Worm (Caenorhabditis elegans) whole organism, young adult: ENCODE measurements around the gene T10C6.7.

Source experiments
- B0261.1 ChIP-seq: sonication (generic microtip); optimal IDR thresholded peaks from 2 replicates; lab custom pipeline; 2016; ENCODE audit warnings: mild to moderate bottlenecking, missing genetic modification characterization, moderate library complexity, missing compliant biosample characterization
- B0336.3 ChIP-seq: fragments of 200-800 bp; sonication (Bioruptor generic); IDR thresholded peaks from 2 replicates; pipeline ENCODE4 v1.3.6; 2022; ENCODE audit warnings: missing genetic modification characterization, missing compliant biosample characterization
- F55B11.4 ChIP-seq: sonication (generic microtip); optimal IDR thresholded peaks from 2 replicates; lab custom pipeline; 2016; ENCODE audit warnings: missing compliant biosample characterization, missing genetic modification characterization, borderline replicate concordance; ENCODE audit not compliant: insufficient read depth
- T26A5.8 ChIP-seq: sonication (generic microtip); optimal IDR thresholded peaks from 2 replicates; lab custom pipeline; 2016; ENCODE audit warnings: missing genetic modification characterization, missing compliant biosample characterization
- Y53F4B.3 ChIP-seq: fragments of 200-800 bp; sonication (Bioruptor generic); IDR thresholded peaks from 2 replicates; pipeline ENCODE4 v1.3.6; 2022; ENCODE audit warnings: missing genetic modification reagents, missing genetic modification characterization, missing compliant biosample characterization
- Y79H2A.3 ChIP-seq: fragments of 200-800 bp; sonication (Bioruptor generic); conservative IDR thresholded peaks from 2 replicates; pipeline ENCODE4 v1.3.6; 2022; ENCODE audit warnings: missing genetic modification reagents, missing genetic modification characterization, missing compliant biosample characterization
- akir-1 ChIP-seq: fragments of 200-800 bp; sonication (Bioruptor generic); optimal IDR thresholded peaks from 2 replicates; lab custom pipeline; 2018; ENCODE audit warnings: mild to moderate bottlenecking, missing genetic modification characterization, moderate library complexity, missing compliant biosample characterization
- aptf-2 ChIP-seq: fragments of 200-800 bp; sonication (Bioruptor generic); conservative IDR thresholded peaks from 2 replicates; pipeline ENCODE4 v1.3.6; 2022; ENCODE audit warnings: missing genetic modification reagents, missing genetic modification characterization, missing compliant biosample characterization
- attf-3 ChIP-seq: fragments of 200-800 bp; sonication (Bioruptor generic); conservative IDR thresholded peaks from 2 replicates; pipeline ENCODE4 v1.3.6; 2022; ENCODE audit warnings: missing genetic modification reagents, missing genetic modification characterization, missing compliant biosample characterization
- attf-5 ChIP-seq: fragments of 200-800 bp; sonication (Bioruptor generic); optimal IDR thresholded peaks from 2 replicates; lab custom pipeline; 2018; ENCODE audit warnings: mild to moderate bottlenecking, missing genetic modification characterization, missing compliant biosample characterization
- ccch-3 ChIP-seq: fragments of 200-800 bp; sonication (Bioruptor generic); optimal IDR thresholded peaks from 2 replicates; lab custom pipeline; 2018; ENCODE audit warnings: mild to moderate bottlenecking, missing genetic modification characterization, missing compliant biosample characterization
- ceh-58 ChIP-seq: fragments of 200-800 bp; sonication (Bioruptor generic); IDR thresholded peaks from 2 replicates; pipeline ENCODE4 v1.3.6; 2022; ENCODE audit warnings: missing genetic modification characterization, missing compliant biosample characterization
- ceh-79 ChIP-seq: sonication (generic microtip); optimal IDR thresholded peaks from 2 replicates; lab custom pipeline; 2017; ENCODE audit warnings: mild to moderate bottlenecking, missing genetic modification characterization, missing compliant biosample characterization
- chd-7 ChIP-seq: sonication (generic microtip); optimal IDR thresholded peaks from 2 replicates; lab custom pipeline; 2016; ENCODE audit warnings: mild to moderate bottlenecking, missing genetic modification characterization, moderate library complexity, missing compliant biosample characterization
- ets-4 ChIP-seq: fragments of 200-800 bp; sonication (Bioruptor generic); optimal IDR thresholded peaks from 2 replicates; lab custom pipeline; 2018; ENCODE audit warnings: mild to moderate bottlenecking, missing genetic modification characterization, missing compliant biosample characterization
- fkh-3 ChIP-seq: sonication (generic microtip); optimal IDR thresholded peaks from 2 replicates; lab custom pipeline; 2016; ENCODE audit warnings: mild to moderate bottlenecking, missing genetic modification characterization, missing compliant biosample characterization
- gei-17 ChIP-seq: fragments of 200-800 bp; sonication (Bioruptor generic); optimal IDR thresholded peaks from 2 replicates; lab custom pipeline; 2018; ENCODE audit warnings: mild to moderate bottlenecking, missing genetic modification characterization, missing compliant biosample characterization
- hlh-12 ChIP-seq: sonication (generic microtip); optimal IDR thresholded peaks from 2 replicates; lab custom pipeline; 2016; ENCODE audit warnings: missing genetic modification characterization, missing compliant biosample characterization
- lin-26 ChIP-seq: fragments of 200-800 bp; sonication (Bioruptor generic); IDR thresholded peaks from 2 replicates; pipeline ENCODE4 v1.3.6; 2022; ENCODE audit warnings: missing genetic modification reagents, missing genetic modification characterization, missing compliant biosample characterization
- lin-35 ChIP-seq, 3 experiments: fragments of 150-350 bp in 2 of 3; sonication (generic microtip) in 1 of 3; optimal IDR thresholded peaks; 2 replicates each; lab custom pipeline; 2014 to 2018; ENCODE audit warnings: missing biosample characterization in 3 of 3, missing genetic modification characterization in 3 of 3, missing genetic modification reagents in 3 of 3
- lsy-27 ChIP-seq: sonication (generic microtip); optimal IDR thresholded peaks from 2 replicates; lab custom pipeline; 2017; ENCODE audit warnings: missing genetic modification characterization, mild to moderate bottlenecking, missing compliant biosample characterization, antibody characterized with exemption, missing genotype, borderline replicate concordance; ENCODE audit not compliant: insufficient read depth
- madf-10 ChIP-seq: sonication (generic microtip); optimal IDR thresholded peaks from 2 replicates; lab custom pipeline; 2016; ENCODE audit warnings: mild to moderate bottlenecking, missing genetic modification characterization, missing compliant biosample characterization
- madf-6 ChIP-seq: fragments of 200-800 bp; sonication (Bioruptor generic); IDR thresholded peaks from 2 replicates; pipeline ENCODE4 v1.3.6; 2022; ENCODE audit warnings: missing genetic modification reagents, missing genetic modification characterization, missing compliant biosample characterization
- madf-8 ChIP-seq: fragments of 200-800 bp; sonication (Bioruptor generic); conservative IDR thresholded peaks from 2 replicates; pipeline ENCODE4 v1.3.6; 2022; ENCODE audit warnings: missing genetic modification reagents, missing genetic modification characterization, missing compliant biosample characterization
- mes-4 ChIP-seq: sonication (generic microtip); optimal IDR thresholded peaks from 2 replicates; lab custom pipeline; 2016; ENCODE audit warnings: missing genotype, missing genetic modification characterization, missing compliant biosample characterization
- nfya-2 ChIP-seq: fragments of 200-800 bp; sonication (Bioruptor generic); IDR thresholded peaks from 2 replicates; pipeline ENCODE4 v1.3.6; 2022; ENCODE audit warnings: missing genetic modification reagents, missing genetic modification characterization, missing compliant biosample characterization
- nhr-80 ChIP-seq: sonication (generic microtip); optimal IDR thresholded peaks from 2 replicates; lab custom pipeline; 2016; ENCODE audit warnings: missing genetic modification characterization, missing compliant biosample characterization
- snpc-1.1 ChIP-seq: sonication (generic microtip); optimal IDR thresholded peaks from 2 replicates; lab custom pipeline; 2017; ENCODE audit warnings: missing genetic modification characterization, mild to moderate bottlenecking, missing compliant biosample characterization, antibody characterized with exemption, moderate library complexity, missing genotype, missing genetic modification reagents; ENCODE audit not compliant: insufficient read depth
- snpc-1.3 ChIP-seq: sonication (generic microtip); optimal IDR thresholded peaks from 2 replicates; lab custom pipeline; 2017; ENCODE audit warnings: missing genetic modification characterization, mild to moderate bottlenecking, missing compliant biosample characterization, antibody characterized with exemption, moderate library complexity, missing genotype, missing genetic modification reagents; ENCODE audit not compliant: insufficient read depth
- tbp1 ChIP-seq: fragments of 200-800 bp; sonication (Bioruptor generic); optimal IDR thresholded peaks from 2 replicates; lab custom pipeline; 2018; ENCODE audit warnings: mild to moderate bottlenecking, missing genetic modification characterization, missing compliant biosample characterization
- unc-62 ChIP-seq: fragments of 150-350 bp; optimal IDR thresholded peaks from 2 replicates; lab custom pipeline; 2014; ENCODE audit warnings: missing biosample characterization, missing genetic modification reagents, missing genetic modification characterization
- zfh-2 ChIP-seq: fragments of 200-800 bp; sonication (Bioruptor generic); conservative IDR thresholded peaks from 2 replicates; pipeline ENCODE4 v1.3.6; 2022; ENCODE audit warnings: missing genetic modification reagents, missing genetic modification characterization, missing compliant biosample characterization
- zim-3 ChIP-seq: sonication (generic microtip); optimal IDR thresholded peaks from 2 replicates; lab custom pipeline; 2017; ENCODE audit warnings: mild to moderate bottlenecking, missing genetic modification characterization, moderate library complexity, missing compliant biosample characterization
- ztf-18 ChIP-seq: sonication (generic microtip); optimal IDR thresholded peaks from 2 replicates; lab custom pipeline; 2016; ENCODE audit warnings: missing genotype, mild to moderate bottlenecking, missing genetic modification characterization, missing compliant biosample characterization
- ztf-22 ChIP-seq: fragments of 200-800 bp; sonication (Bioruptor generic); optimal IDR thresholded peaks from 2 replicates; lab custom pipeline; 2018; ENCODE audit warnings: mild to moderate bottlenecking, missing genetic modification characterization, moderate library complexity, missing compliant biosample characterization
- ztf-28 ChIP-seq: fragments of 200-800 bp; sonication (Bioruptor generic); IDR thresholded peaks from 2 replicates; pipeline ENCODE4 v1.3.6; 2022; ENCODE audit warnings: missing genetic modification reagents, missing genetic modification characterization, missing compliant biosample characterization
- ztf-3 ChIP-seq: fragments of 200-800 bp; sonication (Bioruptor generic); optimal IDR thresholded peaks from 2 replicates; lab custom pipeline; 2018; ENCODE audit warnings: mild to moderate bottlenecking, missing genetic modification characterization, missing compliant biosample characterization

Gene T10C6.7

ce11 chrV:16031571-16031970, at the start of gene T10C6.7 (continued):
- TF ChIP-seq fkh-3 (no peak), tbp1 (no peak), lin-26 (GFP tag; lab: Robert Waterston, UW) (no peak), snpc-1.3 (no peak), attf-5 (GFP tag; lab: Kevin White, UChicago) (no peak), nfya-2 (GFP tag; lab: Robert Waterston, UW) (no peak), madf-10 (tag; lab: Kevin White, UChicago) (no peak), madf-6 (GFP tag; lab: Robert Waterston, UW) (peak; percentile 87), chd-7 (tag; lab: Kevin White, UChicago) (no peak), F55B11.4 (tag; lab: Kevin White, UChicago) (no peak), T26A5.8 (tag; lab: Kevin White, UChicago) (no peak), gei-17 (GFP tag; lab: Kevin White, UChicago) (no peak), Y53F4B.3 (no peak), nhr-80 (tag; lab: Kevin White, UChicago) (no peak), hlh-12 (tag; lab: Kevin White, UChicago) (no peak), Y79H2A.3 (GFP tag; lab: Robert Waterston, UW) (no peak), ztf-3 (no peak), ztf-18 (tag; lab: Kevin White, UChicago) (no peak), ceh-79 (tag; lab: Kevin White, UChicago) (no peak), attf-3 (GFP tag; lab: Robert Waterston, UW) (no peak)

DNA sequence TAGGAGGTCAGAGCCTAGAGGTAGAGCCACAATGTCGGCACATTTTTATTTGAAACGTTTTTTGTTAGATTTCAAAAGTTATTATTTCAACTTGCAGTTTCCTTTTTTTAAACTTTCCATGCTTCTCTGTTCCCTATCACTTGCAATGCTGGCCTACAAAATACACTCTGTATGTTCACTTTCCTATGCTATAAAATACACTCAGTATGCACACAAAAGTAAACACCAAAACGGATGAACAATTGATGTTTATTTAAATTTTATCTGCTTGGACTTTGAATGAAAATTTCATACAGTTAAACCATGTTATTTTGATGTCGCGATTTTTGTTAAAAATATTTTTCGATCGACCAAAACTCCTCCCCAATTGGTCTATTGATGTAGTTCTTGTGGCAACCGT, 49.2 kb upstream of the T10C6.7 start:
- TF ChIP-seq ztf-22 (no peak), ccch-3 (GFP tag; lab: Kevin White, UChicago) (no peak), madf-8 (GFP tag; lab: Robert Waterston, UW) (no peak), snpc-1.1 (tag; lab: Kevin White, UChicago) (no peak), unc-62 (GFP tag; lab: Kevin White, UChicago) (no peak), zim-3 (no peak), akir-1 (no peak), nfya-2 (GFP tag; lab: Robert Waterston, UW) (no peak), ceh-58 (GFP tag; lab: Robert Waterston, UW) (no peak), lsy-27 (no peak), B0261.1 (tag; lab: Kevin White, UChicago) (no peak), zfh-2 (GFP tag; lab: Robert Waterston, UW) (no peak), lin-26 (GFP tag; lab: Robert Waterston, UW) (no peak), mes-4 (no peak), ztf-28 (GFP tag; lab: Robert Waterston, UW) (no peak), ets-4 (GFP tag; lab: Kevin White, UChicago) (no peak), lin-35 (GFP tag; optimal IDR thresholded peaks at IDR 0.05; lab: Kevin White, UChicago) (no peak), aptf-2 (no peak), Y53F4B.3 (no peak), B0336.3 (GFP tag; lab: Robert Waterston, UW) (no peak)

ce11 chrV:16080039-16080438, 48.5 kb upstream of the T10C6.7 start:
- TF ChIP-seq nhr-80 (tag; lab: Kevin White, UChicago) (peak; percentile 34), unc-62 (GFP tag; lab: Kevin White, UChicago) (no peak)
- TF ChIP-seq, all 124 proteins: peak for 1
